Worm (Caenorhabditis elegans): ENCODE measurements around the gene ugt-57.

DNA sequence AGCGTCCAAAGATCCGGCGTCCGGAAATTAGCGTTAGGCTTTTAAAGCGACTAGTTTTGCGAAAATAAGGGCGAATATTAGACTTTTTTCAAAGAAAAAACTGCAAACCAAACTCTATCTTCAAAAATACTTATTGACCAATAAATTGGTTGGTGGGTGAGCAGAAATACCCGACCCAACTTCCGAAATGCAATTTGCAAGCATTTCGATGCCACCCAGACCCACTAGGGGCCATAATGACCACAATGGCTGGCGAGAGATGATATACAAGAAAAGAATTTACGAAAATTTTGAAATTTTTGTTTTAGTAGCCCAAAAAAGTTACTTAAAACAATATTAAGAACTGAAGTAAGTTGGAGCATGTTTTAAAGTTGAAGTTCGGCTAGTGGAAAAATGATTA, 21.4 kb upstream of the ugt-57 start:
- TF ChIP-seq daf-12 (tag; optimal IDR thresholded peaks at IDR 0.05) (no peak), sea-2 (GFP tag; optimal IDR thresholded peaks at IDR 0.05) (no peak), nhr-12 (tag; optimal IDR thresholded peaks at IDR 0.05) (no peak), elt-1 (tag; optimal IDR thresholded peaks at IDR 0.05) (no peak), ztf-11 (tag; optimal IDR thresholded peaks at IDR 0.05) (no peak), ama-1 (optimal IDR thresholded peaks at IDR 0.05) (no peak), fos-1 (tag; optimal IDR thresholded peaks at IDR 0.05) (no peak)

All from whole organism, L3 larva.